Worm (Caenorhabditis elegans): ENCODE data around the gene acs-20.

- no peak for TF ChIP-seq ama-1 (optimal IDR thresholded peaks at IDR 0.05)
- no peak for TF ChIP-seq lin-13 (GFP tag; optimal IDR thresholded peaks at IDR 0.05)
- no peak for TF ChIP-seq nhr-12 (tag; optimal IDR thresholded peaks at IDR 0.05)
Observed at ce11 chrIV:12359979-12360378, 38.5 kb downstream of the acs-20 start.

Data from whole organism, L2 larva.